Comparison of ENCODE assay signal across 5 worm cellular contexts in the genomic region with DNA sequence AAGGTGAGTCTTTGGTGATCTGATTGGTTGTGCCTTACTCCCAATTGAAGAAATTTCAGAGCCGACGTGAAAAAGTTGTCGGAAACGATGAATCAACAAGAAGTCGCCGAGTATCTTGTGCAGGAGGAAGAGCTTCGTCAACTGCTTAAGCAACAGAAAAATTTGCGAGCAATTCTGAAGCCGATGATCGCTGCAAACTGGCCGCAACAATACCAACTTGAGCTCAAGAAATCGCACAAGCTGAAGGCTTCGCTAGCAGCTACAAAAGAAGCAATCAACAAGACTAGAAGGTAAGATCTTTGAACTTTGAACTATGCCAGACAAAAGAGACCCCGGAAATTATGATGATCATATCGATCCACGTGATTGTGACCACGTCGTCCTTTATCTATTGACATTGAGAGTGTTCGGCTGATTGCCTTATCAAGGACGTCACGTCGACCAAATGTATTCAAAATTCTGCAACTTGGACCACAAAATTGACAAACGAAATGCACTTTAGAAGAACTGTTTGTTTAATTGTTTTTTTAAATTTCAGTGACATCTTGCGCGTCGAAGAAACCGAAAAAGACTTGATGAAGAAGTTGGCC.
TF ChIP-seq lines count a peak whose summit lies in the region.

No protein-coding gene starts in this region.

TF ChIP-seq in whole organism, L1 larva, 84 proteins besides CTCF, POLR2A, EP300 and RAD21:
- TF ChIP-seq vab-15 (tag; optimal IDR thresholded peaks at IDR 0.05; lab: Kevin White, UChicago) (no peak), nhr-85 (tag; lab: Kevin White, UChicago) (peak; percentile 61), alr-1 (tag; optimal IDR thresholded peaks at IDR 0.05; lab: Kevin White, UChicago; ENCODE audit: borderline replicate concordance) (no peak), efl-3 (GFP tag; optimal IDR thresholded peaks at IDR 0.05; lab: Kevin White, UChicago) (no peak), fkh-8 (tag; optimal IDR thresholded peaks at IDR 0.05; lab: Kevin White, UChicago) (no peak), isw-1 (GFP tag; IDR thresholded peaks at IDR 0.05; lab: Robert Waterston, UW) (no peak), unc-30 (tag; optimal IDR thresholded peaks at IDR 0.05; lab: Kevin White, UChicago) (no peak), elt-2 (tag; optimal IDR thresholded peaks at IDR 0.05; lab: Kevin White, UChicago) (peak; percentile 3), elt-3 (tag; optimal IDR thresholded peaks at IDR 0.05; lab: Kevin White, UChicago) (peak in 1 of 6 experiments; percentile 51), nhr-28 (tag; optimal IDR thresholded peaks at IDR 0.05; lab: Kevin White, UChicago) (no peak), ets-5 (GFP tag; IDR thresholded peaks at IDR 0.05; lab: Robert Waterston, UW) (no peak), nhr-19 (GFP tag; conservative IDR thresholded peaks at IDR 0.05; lab: Robert Waterston, UW) (no peak)
TF ChIP-seq in whole organism, L1 larva: peak in this region for 3.

TF ChIP-seq in whole organism, L2 larva, 48 proteins besides CTCF, POLR2A, EP300 and RAD21:
- TF ChIP-seq C34F6.9 (tag; optimal IDR thresholded peaks at IDR 0.05; lab: Kevin White, UChicago) (no peak), sma-3 (GFP tag; optimal IDR thresholded peaks at IDR 0.05; lab: Kevin White, UChicago) (peak; percentile 33), sma-9 (GFP tag; optimal IDR thresholded peaks at IDR 0.05; lab: Kevin White, UChicago) (peak; percentile 38), sma-9 (tag; optimal IDR thresholded peaks at IDR 0.05; lab: Kevin White, UChicago) (no peak), nhr-25 (tag; optimal IDR thresholded peaks at IDR 0.05; lab: Kevin White, UChicago) (peak; percentile 26)

TF ChIP-seq in whole organism, L4 larva, 104 proteins besides CTCF, POLR2A, EP300 and RAD21:
- TF ChIP-seq dve-1 (tag; optimal IDR thresholded peaks at IDR 0.05; lab: Kevin White, UChicago; ENCODE audit: insufficient read depth) (peak; percentile 35), unc-62 (GFP tag; optimal IDR thresholded peaks at IDR 0.05 in 1 of 2; lab: Kevin White, UChicago) (peak in 1 of 2 experiments; percentile 22), unc-62 (tag; optimal IDR thresholded peaks at IDR 0.05; lab: Kevin White, UChicago) (no peak), ctbp-1 (GFP tag; IDR thresholded peaks at IDR 0.05; lab: Robert Waterston, UW) (no peak), dmd-6 (GFP tag; IDR thresholded peaks at IDR 0.05; lab: Robert Waterston, UW) (peak; percentile 28; the same call in 1 of the 2 replicates), hlh-30 (tag; optimal IDR thresholded peaks at IDR 0.05; lab: Kevin White, UChicago; ENCODE audit: insufficient read depth) (peak; percentile 42), mdt-29 (GFP tag; IDR thresholded peaks at IDR 0.05; lab: Robert Waterston, UW) (no peak), aha-1 (tag; lab: Kevin White, UChicago) (peak; percentile 34), lsy-2 (tag; optimal IDR thresholded peaks at IDR 0.05; lab: Kevin White, UChicago) (no peak), lin-1 (GFP tag; IDR thresholded peaks at IDR 0.05; lab: Robert Waterston, UW) (no peak)

TF ChIP-seq in whole organism, late embryonic, 69 proteins besides CTCF, POLR2A, EP300 and RAD21:
- no peak for TF ChIP-seq ttx-3 (tag; optimal IDR thresholded peaks at IDR 0.05; lab: Kevin White, UChicago)
- no peak for TF ChIP-seq hlh-8 (tag; optimal IDR thresholded peaks at IDR 0.05; lab: Kevin White, UChicago)
- no peak for TF ChIP-seq tbx-7 (tag; optimal IDR thresholded peaks at IDR 0.05; lab: Kevin White, UChicago)
- no peak for TF ChIP-seq madf-2 (tag; optimal IDR thresholded peaks at IDR 0.05; lab: Kevin White, UChicago)
- peak; percentile 68 for TF ChIP-seq elt-2 (tag; optimal IDR thresholded peaks at IDR 0.05; lab: Kevin White, UChicago)
- no peak for TF ChIP-seq ceh-9 (tag; optimal IDR thresholded peaks at IDR 0.05; lab: Kevin White, UChicago)
- TF ChIP-seq ceh-19 (GFP tag; optimal IDR thresholded peaks at IDR 0.05; lab: Kevin White, UChicago): no peak

TF ChIP-seq in whole organism, young adult, 124 proteins besides CTCF, POLR2A, EP300 and RAD21:
- TF ChIP-seq madf-3 (GFP tag; IDR thresholded peaks at IDR 0.05; lab: Robert Waterston, UW) (0 out of 2 replicates have a peak, but pooled peaks have one; percentile 61), cebp-1 (GFP tag; IDR thresholded peaks at IDR 0.05; lab: Robert Waterston, UW) (no peak), cebp-1 (tag; optimal IDR thresholded peaks at IDR 0.05; lab: Kevin White, UChicago) (no peak), chd-7 (tag; optimal IDR thresholded peaks at IDR 0.05; lab: Kevin White, UChicago) (peak; percentile 1)
